Fruit fly (Drosophila melanogaster) whole organism, embryonic: ENCODE measurements around the gene Sdhaf3.

ENCODE experiments used
- Aef1 ChIP-seq: fragments of 200-800 bp; sonication (Bioruptor generic); IDR thresholded peaks from 3 replicates; pipeline ENCODE4 v1.3.6; 2022; ENCODE audit warnings: missing biosample characterization, missing genetic modification characterization
- CG10366 ChIP-seq: fragments of 200-800 bp; sonication (Bioruptor generic); IDR thresholded peaks from 2 replicates; pipeline ENCODE4 v1.3.6; 2022; ENCODE audit warnings: missing biosample characterization, missing genetic modification characterization
- CG12071 ChIP-seq: fragments of 200-800 bp; sonication (Bioruptor generic); optimal IDR thresholded peaks from 3 replicates; lab custom pipeline; 2018; ENCODE audit warnings: missing biosample characterization, mild to moderate bottlenecking, missing genetic modification characterization
- CG12104 ChIP-seq: fragments of 200-800 bp; sonication (Bioruptor generic); optimal IDR thresholded peaks from 3 replicates; lab custom pipeline; 2016; ENCODE audit warnings: missing biosample characterization, missing genetic modification characterization
- CG14441 ChIP-seq: fragments of 200-800 bp; sonication (Bioruptor generic); IDR thresholded peaks from 2 replicates; pipeline ENCODE4 v1.3.6; 2022; ENCODE audit warnings: missing biosample characterization, missing genetic modification characterization
- CG14667 ChIP-seq: fragments of 200-800 bp; sonication (Bioruptor generic); IDR thresholded peaks from 2 replicates; pipeline ENCODE4 v1.3.6; 2022; ENCODE audit warnings: missing biosample characterization, missing genetic modification characterization
- CG1603 ChIP-seq: fragments of 200-800 bp; sonication (Bioruptor generic); optimal IDR thresholded peaks from 2 replicates; lab custom pipeline; 2019; ENCODE audit warnings: missing biosample characterization, mild to moderate bottlenecking, missing genetic modification characterization, moderate library complexity
- CG16813 ChIP-seq: fragments of 200-800 bp; sonication (Bioruptor generic); IDR thresholded peaks from 3 replicates; pipeline ENCODE4 v1.3.6; 2022; ENCODE audit warnings: missing biosample characterization, missing genetic modification characterization; ENCODE audit not compliant: partially characterized antibody
- CG17359 ChIP-seq: fragments of 200-800 bp; sonication (Bioruptor generic); optimal IDR thresholded peaks from 3 replicates; lab custom pipeline; 2018; ENCODE audit warnings: missing biosample characterization, mild to moderate bottlenecking, missing genetic modification characterization, moderate library complexity
- CG17385 ChIP-seq: fragments of 200-800 bp; sonication (Bioruptor generic); optimal IDR thresholded peaks from 3 replicates; lab custom pipeline; 2018; ENCODE audit warnings: missing biosample characterization, mild to moderate bottlenecking, missing genetic modification characterization
- CG32532 ChIP-seq: fragments of 200-800 bp; sonication (Bioruptor generic); IDR thresholded peaks from 2 replicates; pipeline ENCODE4 v1.3.6; 2022; ENCODE audit warnings: missing biosample characterization, missing genetic modification characterization
- CG42726 ChIP-seq: fragments of 200-800 bp; sonication (Bioruptor generic); IDR thresholded peaks from 2 replicates; pipeline ENCODE4 v1.3.6; 2022; ENCODE audit warnings: missing biosample characterization, missing genetic modification characterization; ENCODE audit not compliant: partially characterized antibody
- CG4360 ChIP-seq: fragments of 200-800 bp; sonication (Bioruptor generic); IDR thresholded peaks from 2 replicates; pipeline ENCODE4 v1.3.6; 2022; ENCODE audit warnings: missing biosample characterization, missing genetic modification characterization
- CG4707 ChIP-seq: fragments of 200-800 bp; sonication (Bioruptor generic); optimal IDR thresholded peaks from 2 replicates; lab custom pipeline; 2018; ENCODE audit warnings: missing biosample characterization, mild to moderate bottlenecking, missing genetic modification characterization, moderate library complexity
- CG5245 ChIP-seq: fragments of 200-800 bp; sonication (Bioruptor generic); optimal IDR thresholded peaks from 3 replicates; lab custom pipeline; 2016; ENCODE audit warnings: missing biosample characterization, missing genetic modification characterization
- CG6175 ChIP-seq: fragments of 200-800 bp; sonication (Bioruptor generic); IDR thresholded peaks from 3 replicates; pipeline ENCODE4 v1.3.6; 2022; ENCODE audit warnings: missing biosample characterization, missing genetic modification characterization
- CG6272 ChIP-seq: fragments of 200-800 bp; sonication (Bioruptor generic); IDR thresholded peaks from 2 replicates; pipeline ENCODE4 v1.3.6; 2022; ENCODE audit warnings: missing biosample characterization, missing genetic modification characterization
- CG6854 ChIP-seq: fragments of 200-800 bp; sonication (Bioruptor generic); optimal IDR thresholded peaks from 3 replicates; lab custom pipeline; 2017; ENCODE audit warnings: missing biosample characterization, mild to moderate bottlenecking, missing genetic modification characterization
- CG9727 ChIP-seq: fragments of 200-800 bp; sonication (Bioruptor generic); optimal IDR thresholded peaks from 3 replicates; lab custom pipeline; 2017; ENCODE audit warnings: missing biosample characterization, mild to moderate bottlenecking, missing genetic modification characterization
- D ChIP-seq, 2 experiments: fragments of 200-800 bp in 1 of 2; fragments of >200 bp in 1 of 2; sonication (Bioruptor generic) in 1 of 2; optimal IDR thresholded peaks; 2 replicates in 1 of 2; 3 replicates in 1 of 2; lab custom pipeline; 2017; ENCODE audit warnings: mild to moderate bottlenecking in 1 of 2, missing biosample characterization in 1 of 2, missing genetic modification characterization in 1 of 2, missing genetic modification reagents in 1 of 2
- Dll ChIP-seq: fragments of 200-800 bp; sonication (Bioruptor generic); IDR thresholded peaks from 4 replicates; pipeline ENCODE4 v1.3.6; 2022; ENCODE audit warnings: missing biosample characterization, missing genetic modification characterization; ENCODE audit not compliant: partially characterized antibody
- Ets65A ChIP-seq: fragments of 200-800 bp; sonication (Bioruptor generic); peaks from one replicate; lab custom pipeline; 2016; ENCODE audit warnings: missing biosample characterization, missing genetic modification characterization
- H2.0 ChIP-seq: fragments of 200-800 bp; sonication (Bioruptor generic); IDR thresholded peaks from 2 replicates; pipeline ENCODE4 v1.3.6; 2022; ENCODE audit warnings: missing biosample characterization, missing genetic modification characterization
- HLH3B ChIP-seq: fragments of 200-800 bp; sonication (Bioruptor generic); IDR thresholded peaks from 2 replicates; pipeline ENCODE4 v1.3.6; 2022; ENCODE audit warnings: missing biosample characterization, missing genetic modification characterization
- HLH54F ChIP-seq: fragments of 200-800 bp; sonication (Bioruptor generic); optimal IDR thresholded peaks from 3 replicates; lab custom pipeline; 2016; ENCODE audit warnings: missing biosample characterization, missing genetic modification characterization
- Mes4 ChIP-seq: fragments of 200-800 bp; sonication (Bioruptor generic); optimal IDR thresholded peaks from 2 replicates; lab custom pipeline; 2016; ENCODE audit warnings: missing biosample characterization, missing genetic modification characterization
- Neu2 ChIP-seq: fragments of 200-800 bp; sonication (Bioruptor generic); optimal IDR thresholded peaks from 3 replicates; lab custom pipeline; 2016; ENCODE audit warnings: missing biosample characterization, missing genetic modification characterization, borderline replicate concordance
- Opbp ChIP-seq: fragments of 200-800 bp; sonication (Bioruptor generic); IDR thresholded peaks from 3 replicates; pipeline ENCODE4 v1.3.6; 2022; ENCODE audit warnings: missing biosample characterization, missing genetic modification characterization; ENCODE audit not compliant: partially characterized antibody
- Pdp1 ChIP-seq, 2 experiments: fragments of 200-800 bp; sonication (Bioruptor generic); optimal IDR thresholded peaks; 3 replicates each; lab custom pipeline; 2016; ENCODE audit warnings: missing biosample characterization in 2 of 2, missing genetic modification characterization in 2 of 2, mild to moderate bottlenecking in 1 of 2, moderate library complexity in 1 of 2
- Usf ChIP-seq: fragments of 200-800 bp; sonication (Bioruptor generic); optimal IDR thresholded peaks from 2 replicates; lab custom pipeline; 2017; ENCODE audit warnings: missing genotype, missing biosample characterization, missing genetic modification characterization
- ab ChIP-seq: fragments of 200-800 bp; sonication (Bioruptor generic); optimal IDR thresholded peaks from 2 replicates; lab custom pipeline; 2016; ENCODE audit warnings: missing biosample characterization, missing genetic modification characterization
- cad ChIP-seq: fragments of >200 bp; optimal IDR thresholded peaks from 2 replicates; lab custom pipeline; 2017; ENCODE audit warnings: missing biosample characterization, missing genetic modification characterization
- ci ChIP-seq: fragments of 200-800 bp; sonication (Bioruptor generic); IDR thresholded peaks from 3 replicates; pipeline ENCODE4 v1.3.6; 2022; ENCODE audit warnings: missing biosample characterization, missing genetic modification characterization
- corto ChIP-seq: fragments of 200-800 bp; sonication (Bioruptor generic); optimal IDR thresholded peaks from 2 replicates; lab custom pipeline; 2016; ENCODE audit warnings: missing biosample characterization, mild to moderate bottlenecking, missing genetic modification characterization, moderate library complexity
- danr ChIP-seq: fragments of 200-800 bp; sonication (Bioruptor generic); IDR thresholded peaks from 2 replicates; pipeline ENCODE4 v1.3.6; 2022; ENCODE audit warnings: missing biosample characterization, missing genetic modification characterization
- eve ChIP-seq, 2 experiments: fragments of >200 bp; optimal IDR thresholded peaks; 2 replicates each; lab custom pipeline; 2017; ENCODE audit warnings: missing biosample characterization in 2 of 2, missing genetic modification characterization in 2 of 2
- fru ChIP-seq: fragments of >200 bp; optimal IDR thresholded peaks from 2 replicates; lab custom pipeline; 2017
- fu2 ChIP-seq: fragments of 200-800 bp; sonication (Bioruptor generic); optimal IDR thresholded peaks from 2 replicates; lab custom pipeline; 2016; ENCODE audit warnings: missing biosample characterization, missing genetic modification characterization
- hb ChIP-seq: fragments of 200-800 bp; sonication (Bioruptor generic); IDR thresholded peaks from 3 replicates; pipeline ENCODE4 v1.3.6; 2022; ENCODE audit warnings: missing biosample characterization, missing genetic modification characterization; ENCODE audit not compliant: partially characterized antibody
- prd ChIP-seq, 3 experiments: fragments of >200 bp in 2 of 3; fragments of 200-800 bp in 1 of 3; sonication (Bioruptor generic) in 1 of 3; optimal IDR thresholded peaks in 2 of 3; IDR thresholded peaks in 1 of 3; 2 replicates in 2 of 3; 3 replicates in 1 of 3; pipeline versions ENCODE4 v1.3.6 to Lab custom; 2017 to 2022; ENCODE audit warnings: missing biosample characterization in 1 of 3, missing genetic modification characterization in 1 of 3
- run ChIP-seq: fragments of 200-800 bp; sonication (Bioruptor generic); optimal IDR thresholded peaks from 3 replicates; lab custom pipeline; 2018; ENCODE audit warnings: missing biosample characterization, mild to moderate bottlenecking, missing genetic modification characterization
- sens ChIP-seq: fragments of 200-800 bp; sonication (Bioruptor generic); peaks from one replicate; lab custom pipeline; 2016; ENCODE audit warnings: missing biosample characterization, missing genetic modification characterization
- sima ChIP-seq: fragments of 200-800 bp; sonication (Bioruptor generic); optimal IDR thresholded peaks from 2 replicates; lab custom pipeline; 2016; ENCODE audit warnings: missing biosample characterization, missing genetic modification characterization
- sisA ChIP-seq: fragments of 200-800 bp; sonication (Bioruptor generic); IDR thresholded peaks from 2 replicates; pipeline ENCODE4 v1.3.6; 2022; ENCODE audit warnings: missing biosample characterization, missing genetic modification characterization
- sqz ChIP-seq: fragments of 200-800 bp; sonication (Bioruptor generic); optimal IDR thresholded peaks from 3 replicates; lab custom pipeline; 2018; ENCODE audit warnings: missing biosample characterization, mild to moderate bottlenecking, missing genetic modification characterization
- ssp ChIP-seq: fragments of 200-800 bp; sonication (Bioruptor generic); IDR thresholded peaks from 2 replicates; pipeline ENCODE4 v1.3.6; 2022; ENCODE audit warnings: missing biosample characterization, missing genetic modification characterization
- twi ChIP-seq: fragments of 200-800 bp; optimal IDR thresholded peaks from 2 replicates; lab custom pipeline; 2019; ENCODE audit warnings: missing biosample characterization, mild to moderate bottlenecking, missing genetic modification characterization, moderate library complexity
- vfl ChIP-seq: fragments of 200-800 bp; sonication (Bioruptor generic); optimal IDR thresholded peaks from 2 replicates; lab custom pipeline; 2016; ENCODE audit warnings: missing biosample characterization, missing genetic modification characterization
- vnd ChIP-seq: fragments of 200-800 bp; sonication (Bioruptor generic); IDR thresholded peaks from 3 replicates; pipeline ENCODE4 v1.3.6; 2022; ENCODE audit warnings: missing biosample characterization, missing genetic modification characterization; ENCODE audit not compliant: partially characterized antibody
- zen ChIP-seq: fragments of 200-800 bp; sonication (Bioruptor generic); optimal IDR thresholded peaks from 3 replicates; lab custom pipeline; 2018; ENCODE audit warnings: missing biosample characterization, mild to moderate bottlenecking, missing genetic modification characterization, moderate library complexity
- zfh1 ChIP-seq: fragments of 200-800 bp; sonication (Bioruptor generic); IDR thresholded peaks from 3 replicates; pipeline ENCODE4 v1.3.6; 2022; ENCODE audit warnings: missing biosample characterization, missing genetic modification characterization

The Sdhaf3 gene

dm6 chr3R:16528429-16528828 is 46.2 kb upstream of the Sdhaf3 start:
- TF ChIP-seq hb (GFP tag; lab: Robert Waterston, UW) (0 out of 3 replicates have a peak, but pooled peaks have one; percentile 39), H2.0 (GFP tag; lab: Robert Waterston, UW) (no peak), Opbp (GFP tag; lab: Robert Waterston, UW) (0 out of 3 replicates have a peak, but pooled peaks have one; percentile 20), ab (GFP tag; lab: Kevin White, UChicago) (no peak), CG14441 (GFP tag; lab: Robert Waterston, UW) (no peak), Dll (no peak), CG6175 (no peak), twi (tag; lab: Kevin White, UChicago) (peak; percentile 53), CG6272 (GFP tag; lab: Robert Waterston, UW) (no peak), sima (no peak), CG4360 (GFP tag; lab: Robert Waterston, UW) (no peak), cad (GFP tag; lab: Kevin White, UChicago) (peak; percentile 82), CG16813 (no peak), CG42726 (GFP tag; lab: Robert Waterston, UW) (no peak), Pdp1 (GFP tag; optimal IDR thresholded peaks at IDR 0.05; lab: Kevin White, UChicago) (no peak), CG14667 (no peak), CG32532 (GFP tag; lab: Robert Waterston, UW) (no peak), CG4707 (GFP tag; lab: Kevin White, UChicago) (no peak), CG1603 (tag; lab: Kevin White, UChicago) (no peak), fru (lab: Kevin White, UChicago) (no peak), Aef1 (no peak), D (optimal IDR thresholded peaks at IDR 0.05; lab: Kevin White, UChicago) (peak; percentile 40), D (GFP tag; optimal IDR thresholded peaks at IDR 0.05; lab: Kevin White, UChicago) (no peak), CG12104 (GFP tag; lab: Kevin White, UChicago) (no peak), zen (tag; lab: Kevin White, UChicago) (peak; percentile 96), run (tag; lab: Kevin White, UChicago) (no peak), corto (no peak), CG5245 (no peak), Usf (GFP tag; lab: Kevin White, UChicago) (no peak), prd (optimal IDR thresholded peaks at IDR 0.05; lab: Kevin White, UChicago) (no peak), prd (GFP tag; IDR thresholded peaks at IDR 0.05; lab: Robert Waterston, UW) (peak; percentile 19; the same call in 1 of the 3 replicates), sisA (GFP tag; lab: Robert Waterston, UW) (peak; percentile 22; the same call in 1 of the 2 replicates), HLH54F (GFP tag; lab: Kevin White, UChicago) (no peak), CG12071 (GFP tag; lab: Kevin White, UChicago) (no peak), ci (GFP tag; lab: Robert Waterston, UW) (no peak), vnd (GFP tag; lab: Robert Waterston, UW) (no peak), CG6854 (no peak), Ets65A (GFP tag; lab: Kevin White, UChicago) (peak; percentile 10), CG17359 (no peak)

- TF ChIP-seq corto: no peak
- no peak for TF ChIP-seq HLH3B (GFP tag; lab: Robert Waterston, UW)
- TF ChIP-seq Neu2: no peak
- TF ChIP-seq zfh1 (GFP tag; lab: Robert Waterston, UW): no peak
- TF ChIP-seq sqz: peak; percentile 32
- peak; percentile 36 for TF ChIP-seq sens
- no peak for TF ChIP-seq vfl (GFP tag; lab: Kevin White, UChicago)
- TF ChIP-seq Ets65A (GFP tag; lab: Kevin White, UChicago): peak; percentile 90
- TF ChIP-seq CG10366 (GFP tag; lab: Robert Waterston, UW): no peak
- no peak for TF ChIP-seq ssp (GFP tag; lab: Robert Waterston, UW)
- TF ChIP-seq danr (GFP tag; lab: Robert Waterston, UW): no peak
- no peak for TF ChIP-seq Mes4 (GFP tag; lab: Kevin White, UChicago)
- no peak for TF ChIP-seq eve (GFP tag; optimal IDR thresholded peaks at IDR 0.05; lab: Kevin White, UChicago)
- TF ChIP-seq CG9727 (GFP tag; lab: Kevin White, UChicago): peak; percentile 41
- peak; percentile 3 for TF ChIP-seq CG17385 (GFP tag; lab: Kevin White, UChicago)
- no peak for TF ChIP-seq fu2 (GFP tag; lab: Kevin White, UChicago)
Measured at dm6 chr3R:16526697-16527370, 44.6 kb upstream of the Sdhaf3 start.
